Worm (Caenorhabditis elegans): ENCODE results near the gene C06G4.6.

The C06G4.6 gene

ce11 chrIII:8037941-8038340, 33.8 kb downstream of the C06G4.6 start, which contains the start of gene dpf-6:
Gene dpf-6 (plus strand): TSS chrIII:8038241.
- no peak for TF ChIP-seq ham-2 (GFP tag; optimal IDR thresholded peaks at IDR 0.05)
- TF ChIP-seq ceh-83 (GFP tag; optimal IDR thresholded peaks at IDR 0.05): no peak
- TF ChIP-seq blmp-1 (tag; optimal IDR thresholded peaks at IDR 0.05): no peak
- no peak for TF ChIP-seq elt-1 (tag; optimal IDR thresholded peaks at IDR 0.05; ENCODE audit: borderline replicate concordance, insufficient read depth)
- no peak for TF ChIP-seq lin-13 (tag; optimal IDR thresholded peaks at IDR 0.05)
- TF ChIP-seq mep-1 (tag; optimal IDR thresholded peaks at IDR 0.05): no peak
- no peak for TF ChIP-seq mab-5 (tag; optimal IDR thresholded peaks at IDR 0.05)
- TF ChIP-seq ces-1 (GFP tag; optimal IDR thresholded peaks at IDR 0.05): no peak
- TF ChIP-seq hlh-1 (tag; optimal IDR thresholded peaks at IDR 0.05): no peak
- no peak for TF ChIP-seq ceh-39 (tag; optimal IDR thresholded peaks at IDR 0.05)

- TF ChIP-seq ceh-39 (tag; optimal IDR thresholded peaks at IDR 0.05) (no peak), unc-62 (GFP tag; optimal IDR thresholded peaks at IDR 0.05) (no peak), ceh-83 (GFP tag; optimal IDR thresholded peaks at IDR 0.05) (no peak), elt-3 (tag; optimal IDR thresholded peaks at IDR 0.05) (no peak), lin-13 (tag; optimal IDR thresholded peaks at IDR 0.05) (no peak), mls-2 (tag; optimal IDR thresholded peaks at IDR 0.05) (no peak), snpc-4 (tag; optimal IDR thresholded peaks at IDR 0.05) (no peak), sptf-1 (tag; optimal IDR thresholded peaks at IDR 0.05) (no peak), nhr-76 (tag; optimal IDR thresholded peaks at IDR 0.05) (no peak), cnd-1 (tag; optimal IDR thresholded peaks at IDR 0.05) (no peak), elt-1 (tag; optimal IDR thresholded peaks at IDR 0.05; ENCODE audit: borderline replicate concordance, insufficient read depth) (no peak), unc-39 (tag; optimal IDR thresholded peaks at IDR 0.05) (no peak), drap-1 (GFP tag; optimal IDR thresholded peaks at IDR 0.05) (no peak)
Observed at ce11 chrIII:8042775-8043174, 38.6 kb downstream of the C06G4.6 start, which contains the start of gene K12H4.6. Gene K12H4.6 (minus strand): TSS chrIII:8042875.

- TF ChIP-seq nhr-76 (tag; optimal IDR thresholded peaks at IDR 0.05): no peak
- TF ChIP-seq nhr-237 (tag; optimal IDR thresholded peaks at IDR 0.05): peak; percentile 99
- peak; percentile 99 for TF ChIP-seq unc-120 (tag; optimal IDR thresholded peaks at IDR 0.05; ENCODE audit: poor library complexity, severe bottlenecking)
- TF ChIP-seq lin-32 (GFP tag; optimal IDR thresholded peaks at IDR 0.05): peak; percentile 100
- TF ChIP-seq drap-1 (GFP tag; optimal IDR thresholded peaks at IDR 0.05): peak; percentile 100
- TF ChIP-seq pha-4 (tag; optimal IDR thresholded peaks at IDR 0.05): peak; percentile 98
- peak; percentile 98 for TF ChIP-seq ham-2 (GFP tag; optimal IDR thresholded peaks at IDR 0.05)
- TF ChIP-seq unc-39 (tag; optimal IDR thresholded peaks at IDR 0.05): peak; percentile 67
- peak; percentile 100 for TF ChIP-seq mls-2 (tag; optimal IDR thresholded peaks at IDR 0.05)
- TF ChIP-seq lin-13 (tag; optimal IDR thresholded peaks at IDR 0.05): peak; percentile 99
- TF ChIP-seq nhr-28 (tag; optimal IDR thresholded peaks at IDR 0.05): peak; percentile 94
- peak; percentile 99 for TF ChIP-seq ceh-83 (GFP tag; optimal IDR thresholded peaks at IDR 0.05)
- TF ChIP-seq sptf-1 (tag; optimal IDR thresholded peaks at IDR 0.05): peak; percentile 100
- TF ChIP-seq unc-62 (GFP tag; optimal IDR thresholded peaks at IDR 0.05): peak; percentile 94
- peak; percentile 56 for TF ChIP-seq elt-1 (tag; optimal IDR thresholded peaks at IDR 0.05; ENCODE audit: borderline replicate concordance, insufficient read depth)
- TF ChIP-seq snpc-4 (tag; optimal IDR thresholded peaks at IDR 0.05): no peak
- TF ChIP-seq elt-3 (tag; optimal IDR thresholded peaks at IDR 0.05): peak; percentile 87
- TF ChIP-seq tbx-8 (GFP tag; optimal IDR thresholded peaks at IDR 0.05): peak; percentile 99
- peak; percentile 55 for TF ChIP-seq nhr-12 (tag; optimal IDR thresholded peaks at IDR 0.05)
- peak; percentile 90 for TF ChIP-seq ceh-39 (tag; optimal IDR thresholded peaks at IDR 0.05)
- TF ChIP-seq nhr-2 (tag; optimal IDR thresholded peaks at IDR 0.05): peak; percentile 22
- TF ChIP-seq cnd-1 (tag; optimal IDR thresholded peaks at IDR 0.05): peak; percentile 99
- TF ChIP-seq bed-3 (GFP tag; optimal IDR thresholded peaks at IDR 0.05): peak; percentile 98
- TF ChIP-seq hlh-1 (tag; optimal IDR thresholded peaks at IDR 0.05): peak; percentile 88
- peak; percentile 97 for TF ChIP-seq sem-2 (GFP tag; optimal IDR thresholded peaks at IDR 0.05)
- TF ChIP-seq ces-1 (GFP tag; optimal IDR thresholded peaks at IDR 0.05): peak; percentile 90
- TF ChIP-seq blmp-1 (tag; optimal IDR thresholded peaks at IDR 0.05): peak; percentile 67
- peak; percentile 68 for TF ChIP-seq mab-5 (tag; optimal IDR thresholded peaks at IDR 0.05)
- TF ChIP-seq mep-1 (tag; optimal IDR thresholded peaks at IDR 0.05): peak; percentile 100
- peak; percentile 98 for TF ChIP-seq ceh-43 (GFP tag; optimal IDR thresholded peaks at IDR 0.05)
- TF ChIP-seq flh-1 (GFP tag; optimal IDR thresholded peaks at IDR 0.05): peak; percentile 96
- TF ChIP-seq ztf-11 (tag; optimal IDR thresholded peaks at IDR 0.05): peak; percentile 94
- peak; percentile 93 for TF ChIP-seq lsy-2 (tag; optimal IDR thresholded peaks at IDR 0.05)
- no peak for TF ChIP-seq zip-8 (tag; optimal IDR thresholded peaks at IDR 0.05)
- peak; percentile 99 for TF ChIP-seq M03D4.4 (tag; optimal IDR thresholded peaks at IDR 0.05)
Observed at ce11 chrIII:8043784-8044183, 39.6 kb downstream of the C06G4.6 start.
